Fruit fly (Drosophila melanogaster) whole organism, embryonic: Measurements from ENCODE around the gene CG4942.

Experiments used
- Antp ChIP-seq: fragments of 200-800 bp; sonication (Bioruptor generic); optimal IDR thresholded peaks from 3 replicates; lab custom pipeline; 2016; ENCODE audit warnings: missing biosample characterization, missing genetic modification characterization
- Atf3 ChIP-seq: fragments of 200-800 bp; sonication (Bioruptor generic); optimal IDR thresholded peaks from 3 replicates; lab custom pipeline; 2016; ENCODE audit warnings: missing biosample characterization, missing genetic modification characterization
- Atf6 ChIP-seq: fragments of 200-800 bp; sonication (Bioruptor generic); IDR thresholded peaks from 2 replicates; pipeline ENCODE4 v1.3.6; 2022; ENCODE audit warnings: missing biosample characterization, missing genetic modification characterization
- B-H1 ChIP-seq: fragments of 200-800 bp; sonication (Bioruptor generic); IDR thresholded peaks from 3 replicates; pipeline ENCODE4 v1.3.6; 2022; ENCODE audit warnings: missing biosample characterization, missing genetic modification characterization
- Bteb2 ChIP-seq: fragments of 200-800 bp; sonication (Bioruptor generic); optimal IDR thresholded peaks from 2 replicates; lab custom pipeline; 2016; ENCODE audit warnings: missing biosample characterization, missing genetic modification characterization
- CG10147 ChIP-seq: fragments of 200-800 bp; sonication (Bioruptor generic); optimal IDR thresholded peaks from 2 replicates; lab custom pipeline; 2019; ENCODE audit warnings: missing biosample characterization, mild to moderate bottlenecking, missing genetic modification characterization, moderate library complexity
- CG12942 ChIP-seq: fragments of 200-800 bp; sonication (Bioruptor generic); optimal IDR thresholded peaks from 3 replicates; lab custom pipeline; 2016; ENCODE audit warnings: missing biosample characterization, missing genetic modification characterization
- CG13123 ChIP-seq: fragments of 200-800 bp; sonication (Bioruptor generic); optimal IDR thresholded peaks from 2 replicates; lab custom pipeline; 2016; ENCODE audit warnings: missing biosample characterization, missing genetic modification characterization
- CG14050 ChIP-seq: fragments of 200-800 bp; sonication (Bioruptor generic); IDR thresholded peaks from 3 replicates; pipeline ENCODE4 v1.3.6; 2022; ENCODE audit warnings: missing biosample characterization, missing genetic modification characterization
- CG14441 ChIP-seq: fragments of 200-800 bp; sonication (Bioruptor generic); IDR thresholded peaks from 2 replicates; pipeline ENCODE4 v1.3.6; 2022; ENCODE audit warnings: missing biosample characterization, missing genetic modification characterization
- CG14860 ChIP-seq: fragments of 200-800 bp; sonication (Bioruptor generic); IDR thresholded peaks from 3 replicates; pipeline ENCODE4 v1.3.6; 2022; ENCODE audit warnings: missing biosample characterization, missing genetic modification characterization; ENCODE audit not compliant: partially characterized antibody
- CG14965 ChIP-seq: fragments of 200-800 bp; sonication (Bioruptor generic); optimal IDR thresholded peaks from 2 replicates; lab custom pipeline; 2016; ENCODE audit warnings: missing biosample characterization, missing genetic modification characterization, borderline replicate concordance
- CG15514 ChIP-seq: fragments of 200-800 bp; sonication (Bioruptor generic); optimal IDR thresholded peaks from 3 replicates; lab custom pipeline; 2017; ENCODE audit warnings: missing biosample characterization, missing genetic modification characterization, mild to moderate bottlenecking, moderate library complexity, missing genetic modification reagents
- CG17568 ChIP-seq: fragments of 200-800 bp; sonication (Bioruptor generic); optimal IDR thresholded peaks from 2 replicates; lab custom pipeline; 2018; ENCODE audit warnings: missing biosample characterization, mild to moderate bottlenecking, missing genetic modification characterization, moderate library complexity
- CG17612 ChIP-seq: fragments of 200-800 bp; sonication (Bioruptor generic); IDR thresholded peaks from 2 replicates; pipeline ENCODE4 v1.3.6; 2022; ENCODE audit warnings: missing biosample characterization, missing genetic modification characterization
- CG18764 ChIP-seq: fragments of 200-800 bp; sonication (Bioruptor generic); optimal IDR thresholded peaks from 3 replicates; lab custom pipeline; 2016; ENCODE audit warnings: missing biosample characterization, missing genetic modification characterization
- CG6175 ChIP-seq: fragments of 200-800 bp; sonication (Bioruptor generic); IDR thresholded peaks from 3 replicates; pipeline ENCODE4 v1.3.6; 2022; ENCODE audit warnings: missing biosample characterization, missing genetic modification characterization
- CG7372 ChIP-seq: fragments of 200-800 bp; sonication (Bioruptor generic); IDR thresholded peaks from 2 replicates; pipeline ENCODE4 v1.3.6; 2022; ENCODE audit warnings: missing biosample characterization, missing genetic modification characterization
- Dip2 ChIP-seq: fragments of 200-800 bp; sonication (Bioruptor generic); IDR thresholded peaks from 2 replicates; pipeline ENCODE4 v1.3.6; 2022; ENCODE audit warnings: missing biosample characterization, missing genetic modification characterization
- Dref ChIP-seq: fragments of 200-800 bp; sonication (Bioruptor generic); IDR thresholded peaks from 2 replicates; pipeline ENCODE4 v1.3.6; 2022; ENCODE audit warnings: missing biosample characterization, missing genetic modification characterization
- E2f1 ChIP-seq: fragments of 200-800 bp; sonication (Bioruptor generic); IDR thresholded peaks from 2 replicates; pipeline ENCODE4 v1.3.6; 2022; ENCODE audit warnings: missing biosample characterization, missing genetic modification characterization
- ERR ChIP-seq: fragments of 200-800 bp; sonication (Bioruptor generic); optimal IDR thresholded peaks from 2 replicates; lab custom pipeline; 2016; ENCODE audit warnings: missing biosample characterization, missing genetic modification characterization
- Fer3 ChIP-seq: fragments of 200-800 bp; sonication (Bioruptor generic); optimal IDR thresholded peaks from 2 replicates; lab custom pipeline; 2018; ENCODE audit warnings: missing biosample characterization, mild to moderate bottlenecking, missing genetic modification characterization, moderate library complexity
- H2.0 ChIP-seq: fragments of 200-800 bp; sonication (Bioruptor generic); IDR thresholded peaks from 2 replicates; pipeline ENCODE4 v1.3.6; 2022; ENCODE audit warnings: missing biosample characterization, missing genetic modification characterization
- Hey ChIP-seq: fragments of 200-800 bp; sonication (Bioruptor generic); optimal IDR thresholded peaks from 3 replicates; lab custom pipeline; 2018; ENCODE audit warnings: missing biosample characterization, mild to moderate bottlenecking, missing genetic modification characterization
- HmgZ ChIP-seq: fragments of 200-800 bp; sonication (Bioruptor generic); optimal IDR thresholded peaks from 2 replicates; lab custom pipeline; 2018; ENCODE audit warnings: missing biosample characterization, mild to moderate bottlenecking, missing genetic modification characterization
- Lpt ChIP-seq: fragments of >200 bp; optimal IDR thresholded peaks from 2 replicates; lab custom pipeline; 2018; ENCODE audit warnings: missing biosample characterization, missing genetic modification characterization
- MESR4 ChIP-seq: fragments of 200-800 bp; sonication (Bioruptor generic); optimal IDR thresholded peaks from 2 replicates; lab custom pipeline; 2018; ENCODE audit warnings: missing biosample characterization, mild to moderate bottlenecking, missing genetic modification characterization, moderate library complexity
- Nf-YB ChIP-seq: fragments of 200-800 bp; sonication (Bioruptor generic); optimal IDR thresholded peaks from 3 replicates; lab custom pipeline; 2019; ENCODE audit warnings: missing biosample characterization, mild to moderate bottlenecking, missing genetic modification characterization, moderate library complexity
- Oli ChIP-seq: fragments of 200-800 bp; sonication (Bioruptor generic); optimal IDR thresholded peaks from 2 replicates; lab custom pipeline; 2018; ENCODE audit warnings: missing biosample characterization, mild to moderate bottlenecking, missing genetic modification characterization, moderate library complexity
- Pdp1 ChIP-seq, 2 experiments: fragments of 200-800 bp; sonication (Bioruptor generic); optimal IDR thresholded peaks; 3 replicates each; lab custom pipeline; 2016; ENCODE audit warnings: missing biosample characterization in 2 of 2, missing genetic modification characterization in 2 of 2, mild to moderate bottlenecking in 1 of 2, moderate library complexity in 1 of 2
- Ravus ChIP-seq: fragments of 200-800 bp; sonication (Bioruptor generic); IDR thresholded peaks from 2 replicates; pipeline ENCODE4 v1.3.6; 2022; ENCODE audit warnings: missing biosample characterization, missing genetic modification characterization
- Xbp1 ChIP-seq: fragments of 200-800 bp; sonication (Bioruptor generic); optimal IDR thresholded peaks from 3 replicates; lab custom pipeline; 2016; ENCODE audit warnings: missing biosample characterization, mild to moderate bottlenecking, missing genetic modification characterization
- Xrp1 ChIP-seq: fragments of 200-800 bp; sonication (Bioruptor generic); IDR thresholded peaks from 2 replicates; pipeline ENCODE4 v1.3.6; 2022; ENCODE audit warnings: missing biosample characterization, missing genetic modification characterization
- chif ChIP-seq, 2 experiments: fragments of 200-800 bp; sonication (Bioruptor generic); optimal IDR thresholded peaks; 3 replicates each; lab custom pipeline; 2016; ENCODE audit warnings: missing biosample characterization in 2 of 2, missing genetic modification characterization in 2 of 2
- corto ChIP-seq: fragments of 200-800 bp; sonication (Bioruptor generic); optimal IDR thresholded peaks from 2 replicates; lab custom pipeline; 2016; ENCODE audit warnings: missing biosample characterization, mild to moderate bottlenecking, missing genetic modification characterization, moderate library complexity
- crc ChIP-seq: fragments of 200-800 bp; sonication (Bioruptor generic); optimal IDR thresholded peaks from 2 replicates; lab custom pipeline; 2016; ENCODE audit warnings: missing biosample characterization, missing genetic modification characterization
- disco-r ChIP-seq: fragments of 200-800 bp; sonication (Bioruptor generic); optimal IDR thresholded peaks from 2 replicates; lab custom pipeline; 2016; ENCODE audit warnings: missing biosample characterization, missing genetic modification characterization
- dmrt11E ChIP-seq: fragments of 200-800 bp; sonication (Bioruptor generic); optimal IDR thresholded peaks from 3 replicates; lab custom pipeline; 2018; ENCODE audit warnings: missing biosample characterization, mild to moderate bottlenecking, missing genetic modification characterization, moderate library complexity
- ems ChIP-seq: fragments of 200-800 bp; sonication (Bioruptor generic); optimal IDR thresholded peaks from 3 replicates; lab custom pipeline; 2016; ENCODE audit warnings: missing biosample characterization, missing genetic modification characterization
- en ChIP-seq: fragments of 200-800 bp; sonication (Bioruptor generic); optimal IDR thresholded peaks from 2 replicates; lab custom pipeline; 2016; ENCODE audit warnings: missing biosample characterization, missing genetic modification characterization
- esg ChIP-seq: fragments of 200-800 bp; sonication (Bioruptor generic); conservative IDR thresholded peaks from 2 replicates; pipeline ENCODE4 v1.3.6; 2022; ENCODE audit warnings: missing biosample characterization, missing genetic modification characterization
- eyg ChIP-seq: fragments of 200-800 bp; sonication (Bioruptor generic); optimal IDR thresholded peaks from 3 replicates; lab custom pipeline; 2016; ENCODE audit warnings: missing biosample characterization, missing genetic modification characterization
- gsb ChIP-seq: fragments of 200-800 bp; sonication (Bioruptor generic); IDR thresholded peaks from 2 replicates; pipeline ENCODE4 v1.3.6; 2022; ENCODE audit warnings: missing biosample characterization, missing genetic modification characterization
- mld ChIP-seq: fragments of 200-800 bp; sonication (Bioruptor generic); IDR thresholded peaks from 3 replicates; pipeline ENCODE4 v1.3.6; 2022; ENCODE audit warnings: missing biosample characterization, missing genetic modification characterization; ENCODE audit not compliant: partially characterized antibody
- p53 ChIP-seq: fragments of 200-800 bp; sonication (Bioruptor generic); optimal IDR thresholded peaks from 2 replicates; lab custom pipeline; 2016; ENCODE audit warnings: missing biosample characterization, missing genetic modification characterization
- pita ChIP-seq: fragments of 200-800 bp; sonication (Bioruptor generic); optimal IDR thresholded peaks from 2 replicates; lab custom pipeline; 2017; ENCODE audit warnings: missing biosample characterization, mild to moderate bottlenecking, missing genetic modification characterization
- sqz ChIP-seq: fragments of 200-800 bp; sonication (Bioruptor generic); optimal IDR thresholded peaks from 3 replicates; lab custom pipeline; 2018; ENCODE audit warnings: missing biosample characterization, mild to moderate bottlenecking, missing genetic modification characterization
- tap ChIP-seq: fragments of 200-800 bp; optimal IDR thresholded peaks from 3 replicates; lab custom pipeline; 2019; ENCODE audit warnings: missing biosample characterization, mild to moderate bottlenecking, missing genetic modification characterization, moderate library complexity
- trem ChIP-seq: fragments of 200-800 bp; optimal IDR thresholded peaks from 3 replicates; lab custom pipeline; 2019; ENCODE audit warnings: missing biosample characterization, mild to moderate bottlenecking, missing genetic modification characterization, moderate library complexity
- z ChIP-seq: fragments of 200-800 bp; sonication (Bioruptor generic); IDR thresholded peaks from 3 replicates; pipeline ENCODE4 v1.3.6; 2022; ENCODE audit warnings: missing biosample characterization, missing genetic modification characterization
- zfh2 ChIP-seq: fragments of 200-800 bp; sonication (Bioruptor generic); optimal IDR thresholded peaks from 2 replicates; lab custom pipeline; 2016; ENCODE audit warnings: missing biosample characterization, missing genetic modification characterization

CG4942 gene

dm6 chr3L:9045318-9045717 lies 27.6 kb upstream of the CG4942 start (continued):
- TF ChIP-seq CG14860 (GFP tag; lab: Robert Waterston, UW) (no peak), CG14965 (peak; percentile 10), chif (GFP tag; optimal IDR thresholded peaks at IDR 0.05; lab: Kevin White, UChicago) (peak; percentile 41 to 75), CG6175 (0 out of 3 replicates have a peak, but pooled peaks have one; percentile 12), CG10147 (GFP tag; lab: Kevin White, UChicago) (peak; percentile 37), Bteb2 (GFP tag; lab: Kevin White, UChicago) (no peak), CG17612 (GFP tag; lab: Robert Waterston, UW) (no peak), CG15514 (GFP tag; lab: Kevin White, UChicago) (peak; percentile 22), zfh2 (GFP tag; lab: Kevin White, UChicago) (peak; percentile 35), Xbp1 (GFP tag; lab: Kevin White, UChicago) (peak; percentile 54), dmrt11E (tag; lab: Kevin White, UChicago) (peak; percentile 65), Antp (GFP tag; lab: Kevin White, UChicago) (peak; percentile 63), tap (tag; lab: Kevin White, UChicago) (peak; percentile 61), disco-r (GFP tag; lab: Kevin White, UChicago) (no peak), CG14441 (GFP tag; lab: Robert Waterston, UW) (peak; percentile 81), crc (peak; percentile 0), Ravus (GFP tag; lab: Robert Waterston, UW) (peak; percentile 12; the same call in 1 of the 2 replicates), mld (no peak), eyg (GFP tag; lab: Kevin White, UChicago) (peak; percentile 60), Pdp1 (GFP tag; optimal IDR thresholded peaks at IDR 0.05; lab: Kevin White, UChicago) (peak; percentile 59 to 75), gsb (GFP tag; lab: Robert Waterston, UW) (peak; percentile 59), Lpt (no peak), B-H1 (GFP tag; lab: Robert Waterston, UW) (peak; percentile 53; the same call in 1 of the 3 replicates), Atf6 (GFP tag; lab: Robert Waterston, UW) (peak; percentile 48; the same call in 1 of the 2 replicates), Dip2 (GFP tag; lab: Robert Waterston, UW) (no peak), z (GFP tag; lab: Robert Waterston, UW) (no peak), MESR4 (no peak), corto (GFP tag; lab: Kevin White, UChicago) (peak; percentile 28), CG17568 (GFP tag; lab: Kevin White, UChicago) (no peak), CG13123 (GFP tag; lab: Kevin White, UChicago) (no peak), ERR (no peak), Hey (tag; lab: Kevin White, UChicago) (no peak), CG14050 (GFP tag; lab: Robert Waterston, UW) (peak; percentile 59), Atf3 (GFP tag; lab: Kevin White, UChicago) (peak; percentile 42), HmgZ (tag; lab: Kevin White, UChicago) (no peak), Nf-YB (GFP tag; lab: Kevin White, UChicago) (peak; percentile 29), pita (no peak), Oli (peak; percentile 47), sqz (GFP tag; lab: Kevin White, UChicago) (peak; percentile 23), trem (peak; percentile 53), H2.0 (GFP tag; lab: Robert Waterston, UW) (peak; percentile 37), en (no peak), ems (GFP tag; lab: Kevin White, UChicago) (peak; percentile 81), Dref (no peak), E2f1 (GFP tag; lab: Robert Waterston, UW) (peak; percentile 78), esg (GFP tag; lab: Robert Waterston, UW) (peak; percentile 67), Xrp1 (GFP tag; lab: Robert Waterston, UW) (peak; percentile 88), CG12942 (GFP tag; lab: Kevin White, UChicago) (peak; percentile 24), p53 (GFP tag; lab: Kevin White, UChicago) (no peak), Fer3 (tag; lab: Kevin White, UChicago) (peak; percentile 56), CG7372 (GFP tag; lab: Robert Waterston, UW) (peak; percentile 51; the same call in 1 of the 2 replicates), CG18764 (peak; percentile 31)
